Worm (Caenorhabditis elegans): ENCODE measurements around the gene ssq-1.

ce11 chrIV:9815432-9815831, 36.9 kb upstream of the ssq-1 start, which contains the start of gene egl-20:
- TF ChIP-seq ztf-4 (tag; optimal IDR thresholded peaks at IDR 0.05), result no peak
- no peak for TF ChIP-seq nhr-77 (tag; optimal IDR thresholded peaks at IDR 0.05)
